Worm (Caenorhabditis elegans) whole organism, young adult: ENCODE results near the gene C38C5.1.
A peak's percentile ranks its signal among the peaks of the same experiment; 100 is the strongest.

Experiments
- B0035.1 ChIP-seq: sonication (generic microtip); optimal IDR thresholded peaks from 2 replicates; lab custom pipeline; 2016; ENCODE audit warnings: missing genetic modification characterization, mild to moderate bottlenecking, missing compliant biosample characterization, missing genotype, missing genetic modification reagents
- C06A6.2 ChIP-seq: fragments of 200-800 bp; sonication (Bioruptor generic); conservative IDR thresholded peaks from 2 replicates; pipeline ENCODE4 v1.3.6; 2022; ENCODE audit warnings: missing genetic modification characterization, missing compliant biosample characterization
- D2030.7 ChIP-seq: fragments of 200-800 bp; sonication (Bioruptor generic); IDR thresholded peaks from 2 replicates; pipeline ENCODE4 v1.3.6; 2022; ENCODE audit warnings: missing genetic modification reagents, missing genetic modification characterization, missing compliant biosample characterization
- F33H1.4 ChIP-seq: fragments of 200-800 bp; sonication (Bioruptor generic); IDR thresholded peaks from 2 replicates; pipeline ENCODE4 v1.3.6; 2022; ENCODE audit warnings: missing genetic modification reagents, missing genetic modification characterization, missing compliant biosample characterization
- F52B5.7 ChIP-seq: sonication (generic microtip); optimal IDR thresholded peaks from 2 replicates; lab custom pipeline; 2016; ENCODE audit warnings: mild to moderate bottlenecking, missing genetic modification characterization, missing compliant biosample characterization
- K12H6.12 ChIP-seq: fragments of 200-800 bp; sonication (Bioruptor generic); optimal IDR thresholded peaks from 2 replicates; lab custom pipeline; 2018; ENCODE audit warnings: mild to moderate bottlenecking, missing genetic modification characterization, missing compliant biosample characterization
- T07F8.4 ChIP-seq: sonication (generic microtip); optimal IDR thresholded peaks from 2 replicates; lab custom pipeline; 2016; ENCODE audit warnings: mild to moderate bottlenecking, missing genetic modification characterization, moderate library complexity, missing compliant biosample characterization
- Y56A3A.18 ChIP-seq: fragments of 200-800 bp; sonication (Bioruptor generic); IDR thresholded peaks from 2 replicates; pipeline ENCODE4 v1.3.6; 2022; ENCODE audit warnings: missing genetic modification reagents, missing genetic modification characterization, missing compliant biosample characterization
- Y67H2A.10 ChIP-seq: fragments of 200-800 bp; sonication (Bioruptor generic); conservative IDR thresholded peaks from 2 replicates; pipeline ENCODE4 v1.3.6; 2022; ENCODE audit warnings: missing genetic modification reagents, missing genetic modification characterization, missing compliant biosample characterization
- athp-1 ChIP-seq: sonication (generic microtip); optimal IDR thresholded peaks from 2 replicates; lab custom pipeline; 2017; ENCODE audit warnings: mild to moderate bottlenecking, missing genetic modification characterization, missing compliant biosample characterization
- attf-5 ChIP-seq: fragments of 200-800 bp; sonication (Bioruptor generic); optimal IDR thresholded peaks from 2 replicates; lab custom pipeline; 2018; ENCODE audit warnings: mild to moderate bottlenecking, missing genetic modification characterization, missing compliant biosample characterization
- attf-6 ChIP-seq: fragments of 200-800 bp; sonication (Bioruptor generic); IDR thresholded peaks from 2 replicates; pipeline ENCODE4 v1.3.6; 2022; ENCODE audit warnings: missing genetic modification reagents, missing genetic modification characterization, missing compliant biosample characterization
- ccch-3 ChIP-seq: fragments of 200-800 bp; sonication (Bioruptor generic); optimal IDR thresholded peaks from 2 replicates; lab custom pipeline; 2018; ENCODE audit warnings: mild to moderate bottlenecking, missing genetic modification characterization, missing compliant biosample characterization
- cebp-1 ChIP-seq, 2 experiments: fragments of 200-800 bp in 1 of 2; sonication (Bioruptor generic) in 1 of 2; sonication (generic microtip) in 1 of 2; IDR thresholded peaks in 1 of 2; optimal IDR thresholded peaks in 1 of 2; 2 replicates each; pipeline versions ENCODE4 v1.3.6 to Lab custom; 2017 to 2022; ENCODE audit warnings: missing compliant biosample characterization in 2 of 2, missing genetic modification characterization in 2 of 2, mild to moderate bottlenecking in 1 of 2, missing genetic modification reagents in 1 of 2, moderate library complexity in 1 of 2
- ceh-100 ChIP-seq: fragments of 200-800 bp; sonication (Bioruptor generic); IDR thresholded peaks from 2 replicates; pipeline ENCODE4 v1.3.6; 2022; ENCODE audit warnings: missing genetic modification reagents, missing genetic modification characterization, missing compliant biosample characterization
- chd-7 ChIP-seq: sonication (generic microtip); optimal IDR thresholded peaks from 2 replicates; lab custom pipeline; 2016; ENCODE audit warnings: mild to moderate bottlenecking, missing genetic modification characterization, moderate library complexity, missing compliant biosample characterization
- dox-1 ChIP-seq: fragments of 200-800 bp; sonication (Bioruptor generic); IDR thresholded peaks from 2 replicates; pipeline ENCODE4 v1.3.6; 2022; ENCODE audit warnings: missing genetic modification reagents, missing genetic modification characterization, missing compliant biosample characterization
- egl-18 ChIP-seq: fragments of 200-800 bp; sonication (Bioruptor generic); IDR thresholded peaks from 2 replicates; pipeline ENCODE4 v1.3.6; 2022; ENCODE audit warnings: missing genetic modification reagents, missing genetic modification characterization, missing compliant biosample characterization
- fkh-3 ChIP-seq: sonication (generic microtip); optimal IDR thresholded peaks from 2 replicates; lab custom pipeline; 2016; ENCODE audit warnings: mild to moderate bottlenecking, missing genetic modification characterization, missing compliant biosample characterization
- hlh-26 ChIP-seq: fragments of 200-800 bp; sonication (Bioruptor generic); conservative IDR thresholded peaks from 2 replicates; pipeline ENCODE4 v1.3.6; 2022; ENCODE audit warnings: missing genetic modification reagents, missing genetic modification characterization, missing compliant biosample characterization
- hmg-20 ChIP-seq: fragments of 200-800 bp; sonication (Bioruptor generic); IDR thresholded peaks from 2 replicates; pipeline ENCODE4 v1.3.6; 2022; ENCODE audit warnings: missing genetic modification reagents, missing genetic modification characterization, missing compliant biosample characterization
- hsf-1 ChIP-seq: fragments of 200-800 bp; sonication (Bioruptor generic); IDR thresholded peaks from 2 replicates; pipeline ENCODE4 v1.3.6; 2022; ENCODE audit warnings: missing genetic modification reagents, missing genetic modification characterization, missing compliant biosample characterization
- lag-1 ChIP-seq: fragments of 200-800 bp; sonication (Bioruptor generic); IDR thresholded peaks from 2 replicates; pipeline ENCODE4 v1.3.6; 2022; ENCODE audit warnings: missing genetic modification reagents, missing genetic modification characterization, missing compliant biosample characterization
- madf-10 ChIP-seq: sonication (generic microtip); optimal IDR thresholded peaks from 2 replicates; lab custom pipeline; 2016; ENCODE audit warnings: mild to moderate bottlenecking, missing genetic modification characterization, missing compliant biosample characterization
- madf-3 ChIP-seq: fragments of 200-800 bp; sonication (Bioruptor generic); IDR thresholded peaks from 2 replicates; pipeline ENCODE4 v1.3.6; 2022; ENCODE audit warnings: missing genetic modification reagents, missing genetic modification characterization, missing compliant biosample characterization
- madf-6 ChIP-seq: fragments of 200-800 bp; sonication (Bioruptor generic); IDR thresholded peaks from 2 replicates; pipeline ENCODE4 v1.3.6; 2022; ENCODE audit warnings: missing genetic modification reagents, missing genetic modification characterization, missing compliant biosample characterization
- madf-8 ChIP-seq: fragments of 200-800 bp; sonication (Bioruptor generic); conservative IDR thresholded peaks from 2 replicates; pipeline ENCODE4 v1.3.6; 2022; ENCODE audit warnings: missing genetic modification reagents, missing genetic modification characterization, missing compliant biosample characterization
- nfya-1 ChIP-seq: sonication (generic microtip); optimal IDR thresholded peaks from 2 replicates; lab custom pipeline; 2017; ENCODE audit warnings: antibody characterized with exemption, missing compliant biosample characterization, missing genetic modification characterization, borderline replicate concordance; ENCODE audit not compliant: insufficient read depth
- nfya-2 ChIP-seq: fragments of 200-800 bp; sonication (Bioruptor generic); IDR thresholded peaks from 2 replicates; pipeline ENCODE4 v1.3.6; 2022; ENCODE audit warnings: missing genetic modification reagents, missing genetic modification characterization, missing compliant biosample characterization
- nhr-27 ChIP-seq: fragments of 200-800 bp; sonication (Bioruptor generic); optimal IDR thresholded peaks from 2 replicates; lab custom pipeline; 2018; ENCODE audit warnings: mild to moderate bottlenecking, missing genetic modification characterization, moderate library complexity, missing compliant biosample characterization
- rcor-1 ChIP-seq: fragments of 200-800 bp; sonication (Bioruptor generic); IDR thresholded peaks from 2 replicates; pipeline ENCODE4 v1.3.6; 2022; ENCODE audit warnings: missing genetic modification reagents, missing genetic modification characterization, missing compliant biosample characterization
- sdz-38 ChIP-seq: sonication (generic microtip); optimal IDR thresholded peaks from 2 replicates; lab custom pipeline; 2016; ENCODE audit warnings: missing genotype, missing genetic modification characterization, missing compliant biosample characterization
- sptf-2 ChIP-seq: fragments of 200-800 bp; sonication (Bioruptor generic); optimal IDR thresholded peaks from 2 replicates; lab custom pipeline; 2018; ENCODE audit warnings: mild to moderate bottlenecking, missing genetic modification characterization, missing compliant biosample characterization
- zfh-2 ChIP-seq: fragments of 200-800 bp; sonication (Bioruptor generic); conservative IDR thresholded peaks from 2 replicates; pipeline ENCODE4 v1.3.6; 2022; ENCODE audit warnings: missing genetic modification reagents, missing genetic modification characterization, missing compliant biosample characterization
- zim-3 ChIP-seq: sonication (generic microtip); optimal IDR thresholded peaks from 2 replicates; lab custom pipeline; 2017; ENCODE audit warnings: mild to moderate bottlenecking, missing genetic modification characterization, moderate library complexity, missing compliant biosample characterization
- ztf-22 ChIP-seq: fragments of 200-800 bp; sonication (Bioruptor generic); optimal IDR thresholded peaks from 2 replicates; lab custom pipeline; 2018; ENCODE audit warnings: mild to moderate bottlenecking, missing genetic modification characterization, moderate library complexity, missing compliant biosample characterization
- ztf-28 ChIP-seq: fragments of 200-800 bp; sonication (Bioruptor generic); IDR thresholded peaks from 2 replicates; pipeline ENCODE4 v1.3.6; 2022; ENCODE audit warnings: missing genetic modification reagents, missing genetic modification characterization, missing compliant biosample characterization
- ztf-6 ChIP-seq: fragments of 200-800 bp; sonication (Bioruptor generic); IDR thresholded peaks from 2 replicates; pipeline ENCODE4 v1.3.6; 2022; ENCODE audit warnings: missing genetic modification reagents, missing genetic modification characterization, missing compliant biosample characterization

The C38C5.1 gene

DNA sequence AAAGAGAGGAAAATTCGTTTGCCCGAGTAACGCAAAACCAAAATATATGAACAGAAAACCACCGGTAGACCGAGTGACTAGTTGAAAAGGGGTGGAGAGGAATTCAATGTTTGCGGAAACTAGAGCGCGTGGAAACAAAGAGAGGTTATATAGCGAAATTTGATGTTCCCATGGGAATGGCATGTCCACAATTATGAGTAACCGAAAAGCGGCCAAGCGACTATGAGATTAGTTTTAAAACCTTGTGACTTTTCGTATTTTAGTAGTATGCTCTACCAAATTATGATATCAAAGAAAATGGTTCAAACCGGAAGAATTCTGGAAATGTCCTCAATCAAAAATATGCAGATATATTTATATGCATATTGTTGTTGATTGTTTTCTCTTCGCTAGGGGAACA, 45.1 kb upstream of the C38C5.1 start:
- TF ChIP-seq attf-5 (GFP tag; lab: Kevin White, UChicago) (no peak), madf-8 (GFP tag; lab: Robert Waterston, UW) (no peak), zfh-2 (no peak), D2030.7 (GFP tag; lab: Robert Waterston, UW) (no peak), rcor-1 (GFP tag; lab: Robert Waterston, UW) (no peak), ztf-28 (GFP tag; lab: Robert Waterston, UW) (no peak), madf-3 (GFP tag; lab: Robert Waterston, UW) (no peak), ceh-100 (GFP tag; lab: Robert Waterston, UW) (no peak), madf-6 (no peak), hsf-1 (GFP tag; lab: Robert Waterston, UW) (no peak), F52B5.7 (tag; lab: Kevin White, UChicago) (no peak), nhr-27 (tag; lab: Kevin White, UChicago) (no peak), cebp-1 (GFP tag; IDR thresholded peaks at IDR 0.05; lab: Robert Waterston, UW) (no peak), cebp-1 (tag; optimal IDR thresholded peaks at IDR 0.05; lab: Kevin White, UChicago) (no peak), lag-1 (no peak), nfya-1 (tag; lab: Kevin White, UChicago) (no peak), hlh-26 (GFP tag; lab: Robert Waterston, UW) (no peak)

DNA sequence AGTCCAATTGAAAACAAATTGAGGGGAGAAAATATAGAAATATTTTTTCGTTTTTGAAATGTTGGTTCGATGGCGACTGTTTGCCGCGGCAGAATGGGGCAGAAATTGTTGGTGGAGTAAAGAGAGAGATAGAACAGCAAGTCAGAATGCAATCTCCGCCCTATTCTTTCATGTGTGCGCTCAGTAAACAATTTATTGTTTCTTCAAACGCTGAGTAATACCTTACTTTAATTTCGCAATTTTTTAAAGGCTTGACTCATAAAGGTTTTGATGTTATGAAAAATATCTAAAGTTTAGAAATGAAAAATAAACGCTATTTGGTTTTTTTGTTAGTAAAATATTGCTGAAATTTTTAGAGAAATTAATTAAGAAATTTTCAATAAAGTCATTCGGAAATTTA, 43.5 kb upstream of the C38C5.1 start:
- TF ChIP-seq cebp-1 (GFP tag; IDR thresholded peaks at IDR 0.05; lab: Robert Waterston, UW), result peak; percentile 32; the same call in 1 of the 2 replicates
- peak; percentile 72 for TF ChIP-seq cebp-1 (tag; optimal IDR thresholded peaks at IDR 0.05; lab: Kevin White, UChicago)
- no peak for TF ChIP-seq F33H1.4 (GFP tag; lab: Robert Waterston, UW)
- TF ChIP-seq K12H6.12, result no peak
- no peak for TF ChIP-seq zim-3 (tag; lab: Kevin White, UChicago)
- no peak for TF ChIP-seq athp-1
- TF ChIP-seq C06A6.2 (GFP tag; lab: Robert Waterston, UW), result no peak
- TF ChIP-seq attf-6 (GFP tag; lab: Robert Waterston, UW), result no peak
- no peak for TF ChIP-seq hlh-26 (GFP tag; lab: Robert Waterston, UW)

DNA sequence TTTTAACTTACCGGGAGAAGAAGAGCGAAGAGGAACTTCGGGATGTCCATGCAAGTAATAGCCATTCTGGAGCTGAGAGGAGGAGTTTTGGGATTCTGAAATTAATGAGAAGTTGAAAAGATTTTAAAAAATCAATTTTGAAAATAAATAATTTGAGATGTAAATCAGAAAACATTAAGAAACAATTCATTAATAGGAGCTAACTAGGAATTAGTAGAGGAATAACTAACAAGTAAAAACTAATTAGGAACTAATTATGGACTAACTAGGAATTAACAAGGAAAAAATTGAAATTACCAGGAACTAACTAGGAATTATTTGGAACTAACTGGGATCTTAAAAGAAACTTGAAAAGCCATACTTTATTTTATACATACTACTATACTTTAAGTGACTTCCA, 42.9 kb upstream of the C38C5.1 start, which contains the start of gene T23F2.4:
TSS of gene T23F2.4 (minus strand) at position 101 of the 400 bp plus-strand sequence.
- TF ChIP-seq T07F8.4 (tag; lab: Kevin White, UChicago) (no peak), nfya-2 (GFP tag; lab: Robert Waterston, UW) (no peak), dox-1 (GFP tag; lab: Robert Waterston, UW) (no peak), fkh-3 (tag; lab: Kevin White, UChicago) (no peak), madf-10 (tag; lab: Kevin White, UChicago) (no peak), egl-18 (no peak), ztf-6 (GFP tag; lab: Robert Waterston, UW) (no peak), ccch-3 (GFP tag; lab: Kevin White, UChicago) (no peak), sdz-38 (tag; lab: Kevin White, UChicago) (no peak), Y67H2A.10 (GFP tag; lab: Robert Waterston, UW) (no peak), sptf-2 (GFP tag; lab: Kevin White, UChicago) (no peak), chd-7 (tag; lab: Kevin White, UChicago) (no peak), zfh-2 (no peak), attf-5 (GFP tag; lab: Kevin White, UChicago) (no peak), ztf-22 (GFP tag; lab: Kevin White, UChicago) (no peak), Y56A3A.18 (GFP tag; lab: Robert Waterston, UW) (no peak), hmg-20 (GFP tag; lab: Robert Waterston, UW) (no peak), B0035.1 (tag; lab: Kevin White, UChicago) (no peak)
- TF ChIP-seq, all 124 proteins: peak for 0
